Fruit fly (Drosophila melanogaster): ENCODE results near the gene ND-B17.2.

The ND-B17.2 gene

dm6 chr2L:2564758-2565157, 15.2 kb downstream of the ND-B17.2 start, which contains the start of gene Cyp309a1:
Gene Cyp309a1, minus strand, starts transcription at chr2L:2564830.
- TF ChIP-seq CG8478 (optimal IDR thresholded peaks at IDR 0.05) = no peak
- TF ChIP-seq CTCF (optimal IDR thresholded peaks at IDR 0.05) = no peak

DNA sequence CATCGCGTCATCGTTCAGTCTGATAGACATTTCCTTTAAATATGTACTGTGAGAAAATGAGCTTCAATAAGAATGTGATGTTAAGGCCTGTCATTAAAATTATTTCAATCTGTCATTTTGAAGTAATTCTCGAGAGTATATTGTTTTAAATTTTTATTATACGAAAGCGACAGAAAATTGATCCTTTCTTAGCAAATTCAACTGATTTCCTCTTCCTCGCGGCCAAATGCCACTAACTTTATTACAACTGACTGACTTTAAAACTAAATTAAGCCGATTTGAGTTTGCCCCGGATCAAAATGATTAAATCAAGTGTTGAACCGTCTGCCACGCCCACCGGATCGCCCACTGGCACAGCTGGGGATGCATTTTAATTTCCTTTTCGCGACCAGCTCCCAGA, 27.2 kb downstream of the ND-B17.2 start, which contains the start of gene CG3515:
Gene CG3515 (minus strand): TSS at position 101 of the 400 bp plus-strand sequence.
- TF ChIP-seq CTCF (optimal IDR thresholded peaks at IDR 0.05) (no peak), CG8478 (optimal IDR thresholded peaks at IDR 0.05) (no peak)

DNA sequence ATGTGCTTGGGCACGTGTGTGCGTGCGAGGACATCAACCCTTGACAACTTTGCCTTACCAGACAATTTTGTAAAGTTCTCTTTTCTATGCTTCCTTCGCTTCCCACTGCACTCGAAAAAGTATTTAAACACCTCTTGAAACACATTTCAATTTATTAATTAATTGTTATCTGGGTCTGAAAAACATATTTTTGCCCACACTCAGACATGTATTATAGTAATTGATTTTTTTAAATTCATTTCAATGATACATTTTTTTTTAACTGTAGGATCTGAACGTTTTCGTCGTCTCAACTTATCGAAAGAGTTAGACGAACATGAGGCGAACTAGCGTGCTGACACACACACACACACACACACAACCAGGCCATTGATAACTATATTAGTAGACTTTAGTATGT, 37.5 kb downstream of the ND-B17.2 start:
- TF ChIP-seq CTCF (optimal IDR thresholded peaks at IDR 0.05) (no peak), CG8478 (optimal IDR thresholded peaks at IDR 0.05) (no peak)

Data from S2 (cell line).